Worm (Caenorhabditis elegans) whole organism, L1 larva: ENCODE data around the gene sprr-2.
A peak's percentile ranks its signal among the peaks of the same experiment; 100 is the strongest.

Experiments used
- C04F5.9 ChIP-seq: sonication (generic microtip); optimal IDR thresholded peaks from 2 replicates; lab custom pipeline; 2016; ENCODE audit warnings: missing genetic modification characterization, missing compliant biosample characterization
- C16A3.4 ChIP-seq: fragments of 150-350 bp; optimal IDR thresholded peaks from 2 replicates; lab custom pipeline; 2014; ENCODE audit warnings: missing biosample characterization, missing genetic modification characterization
- F16B12.6 ChIP-seq: fragments of 150-350 bp; optimal IDR thresholded peaks from 2 replicates; lab custom pipeline; 2014; ENCODE audit warnings: missing biosample characterization, missing genetic modification characterization
- Y116A8C.19 ChIP-seq: sonication (generic microtip); optimal IDR thresholded peaks from 2 replicates; lab custom pipeline; 2016; ENCODE audit warnings: missing compliant biosample characterization, missing genetic modification characterization, borderline replicate concordance
- aly-2 ChIP-seq: fragments of 150-350 bp; optimal IDR thresholded peaks from 2 replicates; lab custom pipeline; 2014; ENCODE audit warnings: missing biosample characterization, missing genetic modification characterization
- blmp-1 ChIP-seq: fragments of 150-350 bp; optimal IDR thresholded peaks from 2 replicates; lab custom pipeline; 2014; ENCODE audit warnings: missing biosample characterization, missing genetic modification characterization
- ceh-8 ChIP-seq: fragments of 200-800 bp; sonication (Bioruptor generic); optimal IDR thresholded peaks from 2 replicates; lab custom pipeline; 2018; ENCODE audit warnings: mild to moderate bottlenecking, missing genetic modification characterization, moderate library complexity, missing compliant biosample characterization
- efl-1 ChIP-seq, 4 experiments: fragments of 150-350 bp; optimal IDR thresholded peaks in 3 of 4; peaks in 1 of 4; 1 replicate in 1 of 4; 2 replicates in 3 of 4; lab custom pipeline; 2014; ENCODE audit warnings: missing biosample characterization in 2 of 4, missing genetic modification characterization in 2 of 4, missing genetic modification reagents in 2 of 4
- elt-2 ChIP-seq: sonication (generic microtip); optimal IDR thresholded peaks from 2 replicates; lab custom pipeline; 2016; ENCODE audit warnings: missing genetic modification characterization, mild to moderate bottlenecking, inconsistent platforms, missing compliant biosample characterization, missing genetic modification reagents
- elt-3 ChIP-seq, 6 experiments: fragments of 150-350 bp in 1 of 6; sonication (generic microtip); optimal IDR thresholded peaks; 2 replicates each; lab custom pipeline; 2017 to 2018; ENCODE audit warnings: missing biosample characterization in 6 of 6, missing genetic modification characterization in 6 of 6, inconsistent platforms in 1 of 6
- ets-5 ChIP-seq: fragments of 200-800 bp; sonication (Bioruptor generic); IDR thresholded peaks from 2 replicates; pipeline ENCODE4 v1.3.6; 2022; ENCODE audit warnings: missing genetic modification characterization, missing compliant biosample characterization
- fos-1 ChIP-seq: fragments of 150-350 bp; optimal IDR thresholded peaks from 2 replicates; lab custom pipeline; 2014; ENCODE audit warnings: missing biosample characterization, missing genetic modification characterization
- hlh-17 ChIP-seq: fragments of 200-800 bp; sonication (Bioruptor generic); optimal IDR thresholded peaks from 2 replicates; lab custom pipeline; 2018; ENCODE audit warnings: missing genetic modification characterization, mild to moderate bottlenecking, missing compliant biosample characterization, moderate library complexity, borderline replicate concordance
- hpl-2 ChIP-seq: fragments of 150-350 bp; optimal IDR thresholded peaks from 2 replicates; lab custom pipeline; 2014; ENCODE audit warnings: missing biosample characterization, missing genetic modification reagents, missing genetic modification characterization
- lin-14 ChIP-seq: fragments of 200-800 bp; sonication (Bioruptor generic); optimal IDR thresholded peaks from 2 replicates; lab custom pipeline; 2018; ENCODE audit warnings: mild to moderate bottlenecking, missing genetic modification characterization, moderate library complexity, missing compliant biosample characterization
- lin-35 ChIP-seq, 2 experiments: fragments of 150-350 bp; optimal IDR thresholded peaks; 2 replicates each; lab custom pipeline; 2014; ENCODE audit warnings: missing biosample characterization in 2 of 2, missing genetic modification characterization in 2 of 2, missing genetic modification reagents in 2 of 2
- lin-39 ChIP-seq: fragments of 150-350 bp; optimal IDR thresholded peaks from 2 replicates; lab custom pipeline; 2014; ENCODE audit warnings: missing biosample characterization, missing genetic modification reagents, missing genetic modification characterization
- lir-3 ChIP-seq: sonication (generic microtip); optimal IDR thresholded peaks from 2 replicates; lab custom pipeline; 2016; ENCODE audit warnings: mild to moderate bottlenecking, missing genetic modification characterization, moderate library complexity, missing compliant biosample characterization; ENCODE audit not compliant: poor library complexity
- mdl-1 ChIP-seq, 2 experiments: fragments of 150-350 bp; optimal IDR thresholded peaks; 2 replicates each; lab custom pipeline; 2014 to 2017; ENCODE audit warnings: missing biosample characterization in 2 of 2, missing genetic modification characterization in 2 of 2, inconsistent platforms in 1 of 2
- mep-1 ChIP-seq: fragments of 150-350 bp; optimal IDR thresholded peaks from 2 replicates; lab custom pipeline; 2014; ENCODE audit warnings: missing biosample characterization, missing genetic modification characterization
- nhr-19 ChIP-seq: fragments of 200-800 bp; sonication (Bioruptor generic); conservative IDR thresholded peaks from 2 replicates; pipeline ENCODE4 v1.3.6; 2022; ENCODE audit warnings: missing genetic modification characterization, missing compliant biosample characterization
- nhr-20 ChIP-seq: sonication (generic microtip); optimal IDR thresholded peaks from 2 replicates; lab custom pipeline; 2016; ENCODE audit warnings: mild to moderate bottlenecking, missing genetic modification characterization, missing compliant biosample characterization
- nhr-237 ChIP-seq: fragments of 150-350 bp; optimal IDR thresholded peaks from 2 replicates; lab custom pipeline; 2014; ENCODE audit warnings: missing biosample characterization, missing genetic modification characterization
- nhr-28 ChIP-seq: fragments of 150-350 bp; optimal IDR thresholded peaks from 2 replicates; lab custom pipeline; 2014; ENCODE audit warnings: missing biosample characterization, missing genetic modification characterization
- nhr-47 ChIP-seq: sonication (generic microtip); optimal IDR thresholded peaks from 2 replicates; lab custom pipeline; 2016; ENCODE audit warnings: mild to moderate bottlenecking, missing genetic modification characterization, moderate library complexity, missing compliant biosample characterization
- nhr-71 ChIP-seq: sonication (generic microtip); optimal IDR thresholded peaks from 2 replicates; lab custom pipeline; 2016; ENCODE audit warnings: mild to moderate bottlenecking, missing genetic modification characterization, moderate library complexity, missing compliant biosample characterization
- nhr-76 ChIP-seq: sonication (generic microtip); optimal IDR thresholded peaks from 2 replicates; lab custom pipeline; 2017; ENCODE audit warnings: missing biosample characterization, missing genetic modification characterization
- nhr-77 ChIP-seq: fragments of 150-350 bp; optimal IDR thresholded peaks from 2 replicates; lab custom pipeline; 2014; ENCODE audit warnings: missing biosample characterization, missing genetic modification characterization
- nhr-85 ChIP-seq: sonication (generic microtip); peaks from one replicate; lab custom pipeline; 2016; ENCODE audit warnings: missing genetic modification characterization, inconsistent platforms, missing compliant biosample characterization
- nhr-90 ChIP-seq: sonication (generic microtip); optimal IDR thresholded peaks from 2 replicates; lab custom pipeline; 2016; ENCODE audit warnings: mild to moderate bottlenecking, missing genetic modification characterization, missing compliant biosample characterization; ENCODE audit not compliant: poor library complexity
- pag-3 ChIP-seq: sonication (generic microtip); optimal IDR thresholded peaks from 2 replicates; lab custom pipeline; 2017; ENCODE audit warnings: missing genetic modification characterization, mild to moderate bottlenecking, missing compliant biosample characterization, antibody characterized with exemption, borderline replicate concordance; ENCODE audit not compliant: insufficient read depth
- skn-1 ChIP-seq: fragments of 150-350 bp; optimal IDR thresholded peaks from 2 replicates; lab custom pipeline; 2014; ENCODE audit warnings: missing biosample characterization, missing genetic modification characterization
- snpc-4 ChIP-seq: fragments of 150-350 bp; optimal IDR thresholded peaks from 2 replicates; lab custom pipeline; 2014; ENCODE audit warnings: missing biosample characterization, missing genetic modification characterization
- snu-23 ChIP-seq: sonication (generic microtip); optimal IDR thresholded peaks from 2 replicates; lab custom pipeline; 2016; ENCODE audit warnings: missing genetic modification characterization, missing compliant biosample characterization
- swsn-7 ChIP-seq: sonication (generic microtip); optimal IDR thresholded peaks from 2 replicates; lab custom pipeline; 2016; ENCODE audit warnings: missing genetic modification characterization, missing compliant biosample characterization
- tbx-2 ChIP-seq: sonication (generic microtip); optimal IDR thresholded peaks from 2 replicates; lab custom pipeline; 2016; ENCODE audit warnings: missing genetic modification characterization, missing compliant biosample characterization
- unc-86 ChIP-seq: sonication (generic microtip); optimal IDR thresholded peaks from 2 replicates; lab custom pipeline; 2016; ENCODE audit warnings: missing genetic modification characterization, missing compliant biosample characterization
- unc-98 ChIP-seq: fragments of 200-800 bp; sonication (Bioruptor generic); IDR thresholded peaks from 2 replicates; pipeline ENCODE4 v1.3.6; 2022; ENCODE audit warnings: missing genetic modification characterization, missing compliant biosample characterization
- xbp-1 ChIP-seq: sonication (generic microtip); optimal IDR thresholded peaks from 2 replicates; lab custom pipeline; 2016; ENCODE audit warnings: missing genetic modification characterization, missing compliant biosample characterization
- zag-1 ChIP-seq: fragments of 150-350 bp; optimal IDR thresholded peaks from 2 replicates; lab custom pipeline; 2014; ENCODE audit warnings: missing biosample characterization, missing genetic modification characterization
- ztf-11 ChIP-seq, 2 experiments: sonication (generic microtip); optimal IDR thresholded peaks; 2 replicates each; lab custom pipeline; 2016 to 2017; ENCODE audit warnings: missing genetic modification characterization in 2 of 2, missing biosample characterization in 1 of 2, missing compliant biosample characterization in 1 of 2

sprr-2 gene

DNA sequence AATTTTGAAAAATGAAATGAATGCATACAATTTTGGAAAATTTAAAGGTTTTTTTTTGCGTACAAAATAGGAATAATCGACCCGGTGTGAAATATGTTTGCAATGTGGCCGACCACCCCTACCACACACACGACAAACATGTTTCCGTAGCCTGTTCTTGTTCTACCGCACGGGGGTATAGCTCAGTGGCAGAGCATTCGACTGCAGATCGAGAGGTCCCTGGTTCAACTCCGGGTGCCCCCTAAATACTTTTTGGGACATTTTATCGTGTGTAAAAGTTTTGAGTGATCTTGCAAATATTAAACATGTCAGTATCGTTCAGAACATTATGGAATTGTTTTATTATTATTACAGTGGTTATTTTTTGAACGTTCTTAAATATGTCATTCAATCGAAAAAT lies 11.5 kb downstream of the sprr-2 start (continued):
- TF ChIP-seq lir-3 (tag; lab: Kevin White, UChicago): peak; percentile 11

- TF ChIP-seq ets-5 (GFP tag; lab: Robert Waterston, UW) (no peak), snpc-4 (tag; lab: Kevin White, UChicago) (peak; percentile 16)
Observed at ce11 chrX:14805746-14806145, 12.5 kb downstream of the sprr-2 start.

DNA sequence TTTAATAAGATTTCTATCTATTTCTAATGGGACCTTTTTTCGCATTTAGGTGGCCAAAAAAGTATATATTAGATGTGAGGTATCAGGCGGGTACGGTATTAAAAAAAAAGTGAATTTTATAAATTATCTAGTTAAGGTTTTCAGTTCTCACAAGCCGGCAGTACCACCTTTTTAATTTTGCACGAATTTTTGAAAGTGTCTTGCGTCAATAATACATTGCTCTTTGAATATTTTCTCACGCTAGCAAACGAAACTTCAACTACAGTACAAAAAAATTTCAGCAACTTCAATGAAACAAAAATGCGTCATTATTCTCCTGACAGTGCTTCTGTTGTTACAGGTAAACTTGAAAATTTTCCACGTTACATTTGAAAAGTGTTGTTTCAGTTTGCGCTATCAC lies 13.7 kb downstream of the sprr-2 start, which contains the start of gene F42D1.4:
TSS of gene F42D1.4 (plus strand) at position 301 of the 400 bp plus-strand sequence.
- TF ChIP-seq C04F5.9: no peak

DNA sequence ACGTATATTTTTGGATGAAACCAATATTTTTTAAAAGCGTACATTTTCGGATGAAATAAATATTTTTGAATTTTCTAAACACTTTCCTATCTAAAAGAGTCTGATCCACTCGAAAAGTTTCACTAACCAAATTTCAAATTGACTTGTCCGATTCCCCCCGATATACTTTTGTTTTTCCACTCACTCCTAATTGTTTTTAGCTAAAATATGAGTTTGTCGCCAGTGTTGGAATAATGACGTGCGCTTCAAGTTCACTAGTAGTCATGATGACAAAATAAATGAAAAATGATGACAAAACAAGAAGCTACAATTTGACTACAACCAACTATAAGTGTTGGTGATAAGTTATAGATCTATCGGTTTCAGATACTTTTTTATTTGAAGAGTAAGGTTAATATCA lies 15.6 kb downstream of the sprr-2 start:
- no peak for TF ChIP-seq efl-1 (optimal IDR thresholded peaks at IDR 0.05; lab: Kevin White, UChicago)
- TF ChIP-seq efl-1 (GFP tag; optimal IDR thresholded peaks at IDR 0.05 in 1 of 2; lab: Kevin White, UChicago): peak in 1 of 2 experiments; percentile 12
- peak; percentile 31 for TF ChIP-seq nhr-90 (tag; lab: Kevin White, UChicago)
- peak in 1 of 2 experiments; percentile 9 for TF ChIP-seq lin-35 (GFP tag; optimal IDR thresholded peaks at IDR 0.05; lab: Kevin White, UChicago)
- TF ChIP-seq swsn-7 (tag; lab: Kevin White, UChicago): no peak
- no peak for TF ChIP-seq C16A3.4 (tag; lab: Kevin White, UChicago)
- TF ChIP-seq nhr-47 (tag; lab: Kevin White, UChicago): peak; percentile 8
- TF ChIP-seq skn-1: peak; percentile 23
- TF ChIP-seq elt-3 (tag; optimal IDR thresholded peaks at IDR 0.05; lab: Kevin White, UChicago): no peak
- peak; percentile 61 for TF ChIP-seq nhr-71 (tag; lab: Kevin White, UChicago)
- peak; percentile 71 for TF ChIP-seq nhr-85

ce11 chrX:14809905-14810304 lies 16.7 kb downstream of the sprr-2 start:
- TF ChIP-seq unc-98 (GFP tag; lab: Robert Waterston, UW): no peak
- peak; percentile 42 for TF ChIP-seq elt-2 (tag; lab: Kevin White, UChicago)
- TF ChIP-seq nhr-77: no peak
- peak; percentile 12 for TF ChIP-seq nhr-90 (tag; lab: Kevin White, UChicago)
- TF ChIP-seq nhr-76 (tag; lab: Kevin White, UChicago): no peak
- peak in 1 of 6 experiments; percentile 38 for TF ChIP-seq elt-3 (tag; optimal IDR thresholded peaks at IDR 0.05; lab: Kevin White, UChicago)
- TF ChIP-seq snu-23 (GFP tag; lab: Kevin White, UChicago): peak; percentile 14
- peak; percentile 32 for TF ChIP-seq nhr-71 (tag; lab: Kevin White, UChicago)
- peak; percentile 5 for TF ChIP-seq lin-14 (GFP tag; lab: Kevin White, UChicago)
- peak; percentile 53 for TF ChIP-seq nhr-85
- peak; percentile 35 for TF ChIP-seq nhr-19 (GFP tag; lab: Robert Waterston, UW)
- TF ChIP-seq nhr-20 (tag; lab: Kevin White, UChicago): peak; percentile 40
- peak; percentile 38 for TF ChIP-seq blmp-1
- peak in 1 of 2 experiments; percentile 16 for TF ChIP-seq lin-35 (GFP tag; optimal IDR thresholded peaks at IDR 0.05; lab: Kevin White, UChicago)

- TF ChIP-seq nhr-28 (no peak), lin-39 (peak; percentile 33), elt-2 (tag; lab: Kevin White, UChicago) (peak; percentile 66), hpl-2 (GFP tag; lab: Kevin White, UChicago) (no peak), nhr-71 (tag; lab: Kevin White, UChicago) (peak; percentile 92), ceh-8 (GFP tag; lab: Kevin White, UChicago) (no peak), tbx-2 (tag; lab: Kevin White, UChicago) (peak; percentile 76), hlh-17 (GFP tag; lab: Kevin White, UChicago) (no peak), F16B12.6 (tag; lab: Kevin White, UChicago) (no peak), xbp-1 (tag; lab: Kevin White, UChicago) (peak; percentile 62), lin-35 (GFP tag; optimal IDR thresholded peaks at IDR 0.05; lab: Kevin White, UChicago) (peak; percentile 70 to 82), unc-86 (tag; lab: Kevin White, UChicago) (peak; percentile 34), fos-1 (tag; lab: Kevin White, UChicago) (peak; percentile 37), mdl-1 (tag; optimal IDR thresholded peaks at IDR 0.05; lab: Kevin White, UChicago) (peak in 1 of 2 experiments; percentile 87), pag-3 (no peak), Y116A8C.19 (tag; lab: Kevin White, UChicago) (no peak), C04F5.9 (no peak), ztf-11 (tag; optimal IDR thresholded peaks at IDR 0.05; lab: Kevin White, UChicago) (no peak), snpc-4 (tag; lab: Kevin White, UChicago) (peak; percentile 19), nhr-237 (tag; lab: Kevin White, UChicago) (peak; percentile 10), nhr-19 (GFP tag; lab: Robert Waterston, UW) (peak; percentile 91), aly-2 (no peak), zag-1 (no peak), mep-1 (peak; percentile 76)
Observed at ce11 chrX:14810718-14811117, 17.5 kb downstream of the sprr-2 start, which contains the start of gene atf-4. atf-4 (minus strand) TSS chrX:14810810.
